Fruit fly (Drosophila melanogaster) whole organism, pupa: ENCODE data around the gene CG43121.

Experiments
- CG10348 ChIP-seq: fragments of 200-800 bp; sonication (Bioruptor generic); IDR thresholded peaks from 2 replicates; pipeline ENCODE4 v1.3.6; 2022; ENCODE audit warnings: missing biosample characterization, missing genetic modification characterization
- CG12605 ChIP-seq: fragments of 200-800 bp; sonication (Bioruptor generic); IDR thresholded peaks from 2 replicates; pipeline ENCODE4 v1.3.6; 2022; ENCODE audit warnings: missing biosample characterization, missing genetic modification characterization
- CG13204 ChIP-seq: fragments of 200-800 bp; sonication (Bioruptor generic); optimal IDR thresholded peaks from 2 replicates; lab custom pipeline; 2018; ENCODE audit warnings: missing biosample characterization, mild to moderate bottlenecking, missing genetic modification characterization, moderate library complexity
- CG14655 ChIP-seq: fragments of 200-800 bp; sonication (Bioruptor generic); optimal IDR thresholded peaks from 3 replicates; lab custom pipeline; 2017; ENCODE audit warnings: mild to moderate bottlenecking, missing biosample characterization, missing genetic modification reagents, missing genetic modification characterization
- CG15710 ChIP-seq: fragments of 200-800 bp; sonication (Bioruptor generic); optimal IDR thresholded peaks from 2 replicates; lab custom pipeline; 2018; ENCODE audit warnings: missing biosample characterization, mild to moderate bottlenecking, missing genetic modification characterization, moderate library complexity
- CG17806 ChIP-seq: fragments of 200-800 bp; sonication (Bioruptor generic); optimal IDR thresholded peaks from 2 replicates; lab custom pipeline; 2018; ENCODE audit warnings: missing biosample characterization, mild to moderate bottlenecking, missing genetic modification characterization, moderate library complexity
- CG32121 ChIP-seq: fragments of 200-800 bp; sonication (Bioruptor generic); IDR thresholded peaks from 2 replicates; pipeline ENCODE4 v1.3.6; 2022; ENCODE audit warnings: missing biosample characterization, missing genetic modification characterization
- CG34367 ChIP-seq: fragments of 200-800 bp; sonication (Bioruptor generic); optimal IDR thresholded peaks from 2 replicates; lab custom pipeline; 2018; ENCODE audit warnings: missing biosample characterization, mild to moderate bottlenecking, missing genetic modification characterization
- CG4496 ChIP-seq: fragments of 200-800 bp; sonication (Bioruptor generic); IDR thresholded peaks from 3 replicates; pipeline ENCODE4 v1.3.6; 2022; ENCODE audit warnings: missing biosample characterization, missing genetic modification characterization
- CG8159 ChIP-seq: fragments of 200-800 bp; sonication (Bioruptor generic); optimal IDR thresholded peaks from 3 replicates; lab custom pipeline; 2018; ENCODE audit warnings: missing biosample characterization, mild to moderate bottlenecking, missing genetic modification characterization, moderate library complexity
- CG8301 ChIP-seq: fragments of 200-800 bp; sonication (Bioruptor generic); optimal IDR thresholded peaks from 2 replicates; lab custom pipeline; 2018; ENCODE audit warnings: missing biosample characterization, mild to moderate bottlenecking, missing genetic modification characterization
- CG9948 ChIP-seq: fragments of 200-800 bp; sonication (Bioruptor generic); optimal IDR thresholded peaks from 2 replicates; lab custom pipeline; 2018; ENCODE audit warnings: missing biosample characterization, mild to moderate bottlenecking, missing genetic modification characterization, moderate library complexity
- D1 ChIP-seq: fragments of 200-800 bp; sonication (Bioruptor generic); optimal IDR thresholded peaks from 2 replicates; lab custom pipeline; 2018; ENCODE audit warnings: missing biosample characterization, mild to moderate bottlenecking, missing genetic modification characterization, moderate library complexity
- EcR ChIP-seq: fragments of 200-800 bp; sonication (Bioruptor generic); optimal IDR thresholded peaks from 3 replicates; lab custom pipeline; 2019; ENCODE audit warnings: missing biosample characterization, missing genetic modification characterization, mild to moderate bottlenecking, moderate library complexity, missing genetic modification reagents
- Ets98B ChIP-seq: fragments of 200-800 bp; sonication (Bioruptor generic); IDR thresholded peaks from 2 replicates; pipeline ENCODE4 v1.3.6; 2022; ENCODE audit warnings: missing biosample characterization, missing genetic modification characterization
- Pif1A ChIP-seq: fragments of 200-800 bp; sonication (Bioruptor generic); optimal IDR thresholded peaks from 3 replicates; lab custom pipeline; 2016; ENCODE audit warnings: missing biosample characterization, missing genetic modification characterization
- Pif1B ChIP-seq: fragments of 200-800 bp; sonication (Bioruptor generic); optimal IDR thresholded peaks from 3 replicates; lab custom pipeline; 2016; ENCODE audit warnings: missing biosample characterization, missing genetic modification characterization
- Snoo ChIP-seq: fragments of 200-800 bp; sonication (Bioruptor generic); optimal IDR thresholded peaks from 3 replicates; lab custom pipeline; 2017; ENCODE audit warnings: missing biosample characterization, mild to moderate bottlenecking, missing genetic modification characterization, inconsistent platforms
- fd96Ca ChIP-seq: fragments of 200-800 bp; sonication (Bioruptor generic); IDR thresholded peaks from 3 replicates; pipeline ENCODE4 v1.3.6; 2022; ENCODE audit warnings: missing biosample characterization, missing genetic modification characterization
- gl ChIP-seq: fragments of 200-800 bp; sonication (Bioruptor generic); optimal IDR thresholded peaks from 2 replicates; lab custom pipeline; 2018; ENCODE audit warnings: missing biosample characterization, mild to moderate bottlenecking, missing genetic modification characterization
- rn ChIP-seq: fragments of 200-800 bp; sonication (Bioruptor generic); IDR thresholded peaks from 2 replicates; pipeline ENCODE4 v1.3.6; 2022; ENCODE audit warnings: missing biosample characterization, missing genetic modification characterization

Gene CG43121

DNA sequence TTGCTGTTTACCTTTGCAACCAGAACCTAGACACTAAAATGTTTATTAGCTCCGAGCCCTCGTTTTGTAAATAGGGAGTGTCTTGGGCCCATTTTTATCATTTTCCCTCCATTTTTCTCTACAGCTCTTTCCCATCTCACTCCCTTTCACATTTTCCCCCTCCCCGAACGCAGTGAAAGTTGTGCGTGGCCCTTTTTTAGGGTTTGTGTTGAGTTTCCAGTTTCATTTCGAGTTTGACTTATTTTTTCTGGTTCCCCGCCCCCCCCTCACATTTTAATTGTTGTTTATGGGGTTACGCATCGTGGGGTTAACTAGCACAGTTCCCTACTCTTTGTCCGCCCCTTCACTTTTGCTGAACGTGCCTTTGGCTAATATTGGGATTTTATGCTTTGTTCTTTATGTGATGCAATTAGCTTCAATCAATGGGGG, 46.7 kb downstream of the CG43121 start:
- TF ChIP-seq CG8159 (tag; lab: Kevin White, UChicago), result no peak
- TF ChIP-seq CG15710 (tag; lab: Kevin White, UChicago), result no peak

DNA sequence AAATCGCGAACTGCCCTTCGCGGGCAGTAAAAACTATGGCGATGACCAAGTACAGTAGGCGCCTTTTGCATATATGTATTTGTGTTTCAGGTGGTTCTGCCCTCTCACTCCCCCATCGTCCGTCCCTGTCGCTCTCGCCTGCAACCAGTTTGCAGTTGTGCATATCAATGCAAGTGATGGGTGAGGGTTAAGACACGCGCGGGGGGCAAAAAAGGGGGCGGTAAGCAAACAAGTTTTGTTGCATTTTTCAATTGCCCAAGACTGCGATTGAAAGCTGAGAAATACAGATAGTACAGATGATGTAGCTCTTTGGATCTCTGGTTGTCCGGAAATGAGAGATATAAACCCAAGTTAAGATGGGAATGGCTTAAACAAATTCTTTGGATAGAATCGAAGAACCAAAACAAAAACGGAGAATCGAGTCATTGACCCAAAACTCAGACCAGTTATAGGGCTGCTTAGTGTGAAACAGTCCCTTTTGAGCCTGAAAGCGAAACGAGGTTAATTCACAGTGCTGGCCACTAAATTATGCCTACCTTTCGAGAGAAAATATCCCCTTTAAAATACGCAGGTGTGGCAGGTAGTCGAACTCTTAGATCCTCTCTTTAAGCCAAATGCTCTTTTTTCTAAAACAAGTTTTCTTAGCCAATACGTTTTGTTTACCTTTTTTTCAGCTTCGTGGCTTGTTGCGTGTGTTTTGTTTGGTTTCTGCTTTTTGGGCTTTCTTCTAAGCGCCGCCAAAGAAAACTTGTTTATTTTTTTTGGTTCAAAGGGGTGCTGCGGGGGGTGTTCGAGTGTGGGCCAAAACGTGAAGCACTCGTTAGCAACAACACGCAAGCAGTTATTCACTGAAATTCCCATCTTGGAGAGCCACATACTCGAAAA, 47.6 kb downstream of the CG43121 start:
- TF ChIP-seq CG15710 (tag; lab: Kevin White, UChicago), result no peak
- TF ChIP-seq CG10348 (GFP tag; lab: Robert Waterston, UW), result no peak
- no peak for TF ChIP-seq CG9948 (tag; lab: Kevin White, UChicago)
- peak; percentile 28 for TF ChIP-seq CG34367 (tag; lab: Kevin White, UChicago)
- TF ChIP-seq gl (tag; lab: Kevin White, UChicago), result peak; percentile 52
- TF ChIP-seq CG13204 (GFP tag; lab: Kevin White, UChicago), result no peak
- no peak for TF ChIP-seq D1 (tag; lab: Kevin White, UChicago)
- no peak for TF ChIP-seq Snoo (tag; lab: Kevin White, UChicago)
- TF ChIP-seq CG8301, result peak; percentile 5
- TF ChIP-seq CG12605 (GFP tag; lab: Robert Waterston, UW), result peak; percentile 42; the same call in 1 of the 2 replicates
- TF ChIP-seq CG4496 (GFP tag; lab: Robert Waterston, UW), result peak; percentile 73
- peak; percentile 62 for TF ChIP-seq CG32121 (GFP tag; lab: Robert Waterston, UW)
- TF ChIP-seq Ets98B (GFP tag; lab: Robert Waterston, UW), result peak; percentile 73
- no peak for TF ChIP-seq Pif1A (GFP tag; lab: Kevin White, UChicago)
- no peak for TF ChIP-seq CG8159 (tag; lab: Kevin White, UChicago)
- peak; percentile 98 for TF ChIP-seq EcR (GFP tag; lab: Kevin White, UChicago)
- TF ChIP-seq Pif1B, result no peak
- TF ChIP-seq CG17806 (tag; lab: Kevin White, UChicago), result no peak
- TF ChIP-seq fd96Ca (GFP tag; lab: Robert Waterston, UW), result no peak; the same call in 2 of the 3 replicates
- TF ChIP-seq rn (GFP tag; lab: Robert Waterston, UW), result no peak
- peak; percentile 42 for TF ChIP-seq CG14655 (GFP tag; lab: Kevin White, UChicago)
- TF ChIP-seq, all 21 proteins: peak for 9

DNA sequence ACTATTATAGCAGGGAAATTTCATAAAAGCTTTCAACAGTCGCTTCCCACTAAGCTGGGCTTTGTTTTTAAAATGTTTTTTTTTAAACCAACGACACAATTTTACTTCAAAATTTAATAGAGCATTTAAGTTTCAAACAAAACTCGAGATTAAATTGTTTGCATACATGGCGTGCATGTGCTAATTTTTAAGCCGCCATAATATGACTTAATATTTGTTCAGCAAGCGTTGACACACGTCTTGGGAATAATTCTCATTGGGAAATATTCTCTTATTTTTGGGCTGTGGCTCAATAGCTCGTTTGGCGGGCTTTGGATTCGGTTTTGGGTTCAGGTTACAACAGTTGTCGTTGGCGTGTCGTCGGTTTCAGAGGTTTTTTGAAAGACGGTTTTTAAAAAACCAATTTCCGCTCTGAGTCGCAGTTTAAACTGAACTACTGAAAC, 49.8 kb downstream of the CG43121 start, which contains the start of gene CG9628:
Gene CG9628 (plus strand): TSS at position 340 of the 443 bp plus-strand sequence.
- peak; percentile 78 for TF ChIP-seq D1 (tag; lab: Kevin White, UChicago)
- peak; percentile 55 for TF ChIP-seq Pif1B
- no peak for TF ChIP-seq CG17806 (tag; lab: Kevin White, UChicago)
- peak; percentile 60; the same call in 1 of the 2 replicates for TF ChIP-seq Ets98B (GFP tag; lab: Robert Waterston, UW)
- peak; percentile 78 for TF ChIP-seq Pif1A (GFP tag; lab: Kevin White, UChicago)
- TF ChIP-seq CG8301, result peak; percentile 19
- peak; percentile 11 for TF ChIP-seq CG14655 (GFP tag; lab: Kevin White, UChicago)
- peak; percentile 86 for TF ChIP-seq CG4496 (GFP tag; lab: Robert Waterston, UW)
- TF ChIP-seq EcR (GFP tag; lab: Kevin White, UChicago), result peak; percentile 41
- no peak; the same call in 1 of the 2 replicates for TF ChIP-seq rn (GFP tag; lab: Robert Waterston, UW)
- TF ChIP-seq CG8159 (tag; lab: Kevin White, UChicago), result peak; percentile 24
